Worm (Caenorhabditis elegans): ENCODE results near the gene pid-5.

pid-5 gene

ce11 chrV:4143034-4143433 lies 32.6 kb upstream of the pid-5 start:
- TF ChIP-seq mep-1 (tag; optimal IDR thresholded peaks at IDR 0.05) (peak; percentile 82), pha-4 (GFP tag; IDR thresholded peaks at IDR 0.05) (peak; percentile 27; the same call in 1 of the 2 replicates), pha-4 (tag; optimal IDR thresholded peaks at IDR 0.05) (peak; percentile 29), mes-2 (tag; optimal IDR thresholded peaks at IDR 0.05; ENCODE audit: poor library complexity, severe bottlenecking) (peak; percentile 52), unc-62 (GFP tag; optimal IDR thresholded peaks at IDR 0.05 in 1 of 2) (no peak), unc-62 (tag; optimal IDR thresholded peaks at IDR 0.05) (no peak), unc-130 (GFP tag; optimal IDR thresholded peaks at IDR 0.05) (no peak), T26A8.4 (GFP tag; IDR thresholded peaks at IDR 0.05) (peak; percentile 30; the same call in 1 of the 2 replicates), ctbp-1 (GFP tag; IDR thresholded peaks at IDR 0.05) (0 out of 2 replicates have a peak, but pooled peaks have one; percentile 20), ces-1 (GFP tag; optimal IDR thresholded peaks at IDR 0.05) (no peak), aha-1 (tag) (peak; percentile 88), F44E2.7 (GFP tag; IDR thresholded peaks at IDR 0.05) (no peak), Y48G9A.11 (GFP tag; IDR thresholded peaks at IDR 0.05) (no peak), ztf-11 (tag; optimal IDR thresholded peaks at IDR 0.05) (no peak), madf-9 (GFP tag; conservative IDR thresholded peaks at IDR 0.05) (no peak), nhr-11 (tag; optimal IDR thresholded peaks at IDR 0.05) (peak; percentile 64), zag-1 (tag; optimal IDR thresholded peaks at IDR 0.05) (no peak), ceh-44 (GFP tag; IDR thresholded peaks at IDR 0.05) (no peak), egl-43 (GFP tag; IDR thresholded peaks at IDR 0.05) (no peak), nhr-48 (tag; optimal IDR thresholded peaks at IDR 0.05) (peak; percentile 36), F26F4.8 (GFP tag; conservative IDR thresholded peaks at IDR 0.05) (no peak), spr-3 (GFP tag; optimal IDR thresholded peaks at IDR 0.05) (no peak), spr-1 (tag; optimal IDR thresholded peaks at IDR 0.05) (no peak), zip-2 (tag; optimal IDR thresholded peaks at IDR 0.05) (peak; percentile 21), daf-19 (GFP tag; conservative IDR thresholded peaks at IDR 0.05) (no peak), F49E8.2 (tag; optimal IDR thresholded peaks at IDR 0.05; ENCODE audit: borderline replicate concordance) (no peak), nhr-111 (GFP tag; optimal IDR thresholded peaks at IDR 0.05) (no peak), nhr-77 (tag; optimal IDR thresholded peaks at IDR 0.05) (peak; percentile 59), Y5F2A.4 (GFP tag; optimal IDR thresholded peaks at IDR 0.05) (no peak), lin-39 (tag; optimal IDR thresholded peaks at IDR 0.05) (no peak), daf-8 (GFP tag; IDR thresholded peaks at IDR 0.05) (no peak), nhr-25 (tag; optimal IDR thresholded peaks at IDR 0.05; ENCODE audit: borderline replicate concordance, insufficient read depth) (no peak), dpl-1 (GFP tag; optimal IDR thresholded peaks at IDR 0.05) (peak; percentile 68), aly-2 (tag; optimal IDR thresholded peaks at IDR 0.05) (no peak), F10B5.3 (tag; optimal IDR thresholded peaks at IDR 0.05) (no peak), duxl-1 (tag; optimal IDR thresholded peaks at IDR 0.05; ENCODE audit: poor library complexity) (peak; percentile 65), ztf-7 (tag; optimal IDR thresholded peaks at IDR 0.05) (no peak), ceh-20 (GFP tag; IDR thresholded peaks at IDR 0.05) (0 out of 2 replicates have a peak, but pooled peaks have one; percentile 43), lsy-2 (tag; optimal IDR thresholded peaks at IDR 0.05) (peak in 1 of 2 experiments; percentile 87), fkh-10 (GFP tag; optimal IDR thresholded peaks at IDR 0.05) (peak; percentile 18), egl-27 (tag; optimal IDR thresholded peaks at IDR 0.05) (no peak), zip-11 (GFP tag; IDR thresholded peaks at IDR 0.05) (no peak), nhr-41 (GFP tag; IDR thresholded peaks at IDR 0.05) (no peak), gei-8 (GFP tag; optimal IDR thresholded peaks at IDR 0.05) (no peak), lin-13 (GFP tag; optimal IDR thresholded peaks at IDR 0.05) (peak; percentile 65), nhr-6 (tag; optimal IDR thresholded peaks at IDR 0.05) (no peak), nhr-10 (tag; optimal IDR thresholded peaks at IDR 0.05) (no peak), nhr-102 (tag; optimal IDR thresholded peaks at IDR 0.05) (peak; percentile 23), T20F7.1 (GFP tag; optimal IDR thresholded peaks at IDR 0.05) (no peak), arid-1 (GFP tag; conservative IDR thresholded peaks at IDR 0.05) (no peak), skn-1 (tag; optimal IDR thresholded peaks at IDR 0.05) (no peak), dmd-8 (GFP tag; IDR thresholded peaks at IDR 0.05) (no peak), Y75B8A.6 (GFP tag; IDR thresholded peaks at IDR 0.05) (no peak)

Data from whole organism, L4 larva.